Fruit fly (Drosophila melanogaster) Kc167 (cell line): Measurements from ENCODE around the gene CG46308.

Experiments used
- Myc ChIP-seq: fragments of >200 bp; optimal IDR thresholded peaks from 2 replicates; lab custom pipeline; 2017; ENCODE audit warnings: missing external identifiers
- Sin3A ChIP-seq: fragments of >200 bp; optimal IDR thresholded peaks from 2 replicates; lab custom pipeline; 2018; ENCODE audit warnings: missing external identifiers
- h ChIP-seq: fragments of >200 bp; optimal IDR thresholded peaks from 3 replicates; lab custom pipeline; 2018; ENCODE audit warnings: missing external identifiers
- psq ChIP-seq: fragments of >200 bp; optimal IDR thresholded peaks from 2 replicates; lab custom pipeline; 2017; ENCODE audit warnings: missing external identifiers

DNA sequence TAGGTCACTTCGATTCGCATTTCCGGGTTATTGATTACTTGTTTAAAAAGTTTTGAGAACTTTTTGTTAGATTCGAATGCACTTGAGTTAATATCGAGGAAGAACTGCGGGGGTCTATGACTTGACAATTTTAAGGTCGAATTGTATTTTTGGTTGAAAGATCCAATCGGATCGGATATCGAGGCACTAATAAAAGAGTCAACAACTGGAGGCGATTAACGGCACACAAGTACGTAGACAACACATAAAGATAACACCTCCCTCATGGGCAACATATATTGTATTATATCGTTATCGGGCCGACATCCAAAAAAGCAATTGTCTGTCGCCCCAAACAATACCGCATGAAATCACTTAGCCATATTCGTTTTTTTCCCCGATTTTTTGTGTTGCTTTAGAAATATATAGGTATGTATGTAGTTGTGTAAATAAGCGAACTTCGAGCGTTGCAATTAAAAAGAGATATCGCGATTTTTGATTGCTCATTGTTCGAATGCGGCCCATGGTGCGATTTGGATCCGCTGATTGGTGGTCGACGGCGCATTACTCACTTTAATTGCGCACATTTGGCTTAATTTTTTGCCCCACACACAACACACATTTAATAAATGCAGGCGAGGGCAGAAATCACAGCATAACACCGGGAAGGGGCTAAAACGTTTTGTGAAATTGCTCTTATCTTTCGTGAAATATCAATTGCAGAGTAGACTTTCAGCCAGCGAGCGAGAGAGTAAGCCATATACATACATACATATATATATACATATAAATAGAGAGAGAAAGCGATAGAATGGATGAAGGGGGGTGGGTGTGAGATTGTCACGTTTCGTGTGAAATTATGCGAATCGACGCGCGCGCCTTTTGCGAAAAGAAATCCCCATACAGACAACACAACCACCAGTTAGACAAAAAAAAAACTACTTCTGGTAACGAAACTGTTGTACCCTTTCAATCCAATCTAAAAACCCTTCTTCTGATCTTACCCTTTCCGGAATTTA lies 49.6 kb downstream of the CG46308 start:
- TF ChIP-seq h (lab: Kevin White, UChicago) (no peak), psq (no peak), Myc (no peak), Sin3A (lab: Kevin White, UChicago) (no peak)
